Fruit fly (Drosophila melanogaster) whole organism, embryonic: ENCODE results near the gene yps.

Experiments
- Aef1 ChIP-seq: fragments of 200-800 bp; sonication (Bioruptor generic); IDR thresholded peaks from 3 replicates; pipeline ENCODE4 v1.3.6; 2022; ENCODE audit warnings: missing biosample characterization, missing genetic modification characterization
- Asciz ChIP-seq: fragments of 200-800 bp; sonication (Bioruptor generic); optimal IDR thresholded peaks from 2 replicates; lab custom pipeline; 2017; ENCODE audit warnings: missing biosample characterization, mild to moderate bottlenecking, missing genetic modification characterization, missing genetic modification reagents
- B-H2 ChIP-seq: fragments of 200-800 bp; sonication (Bioruptor generic); optimal IDR thresholded peaks from 2 replicates; lab custom pipeline; 2018; ENCODE audit warnings: missing biosample characterization, mild to moderate bottlenecking, missing genetic modification characterization
- BEAF-32 ChIP-seq: fragments of 200-800 bp; sonication (Bioruptor generic); optimal IDR thresholded peaks from 3 replicates; lab custom pipeline; 2017; ENCODE audit warnings: missing biosample characterization, missing genetic modification characterization, mild to moderate bottlenecking, moderate library complexity, missing genetic modification reagents
- Bgb ChIP-seq: fragments of 200-800 bp; sonication (Bioruptor generic); IDR thresholded peaks from 2 replicates; pipeline ENCODE4 v1.3.6; 2022; ENCODE audit warnings: missing biosample characterization, missing genetic modification characterization; ENCODE audit not compliant: partially characterized antibody
- C15 ChIP-seq: fragments of 200-800 bp; sonication (Bioruptor generic); IDR thresholded peaks from 3 replicates; pipeline ENCODE4 v1.3.6; 2022; ENCODE audit warnings: missing biosample characterization, missing genetic modification characterization
- CG10267 ChIP-seq: fragments of 200-800 bp; sonication (Bioruptor generic); optimal IDR thresholded peaks from 2 replicates; lab custom pipeline; 2018; ENCODE audit warnings: missing biosample characterization, mild to moderate bottlenecking, missing genetic modification characterization, moderate library complexity
- CG13287 ChIP-seq: fragments of 200-800 bp; sonication (Bioruptor generic); IDR thresholded peaks from 2 replicates; pipeline ENCODE4 v1.3.6; 2022; ENCODE audit warnings: missing biosample characterization, missing genetic modification characterization; ENCODE audit not compliant: partially characterized antibody
- CG14710 ChIP-seq: fragments of 200-800 bp; sonication (Bioruptor generic); optimal IDR thresholded peaks from 3 replicates; lab custom pipeline; 2019; ENCODE audit warnings: missing biosample characterization, mild to moderate bottlenecking, missing genetic modification characterization, moderate library complexity
- CG15514 ChIP-seq: fragments of 200-800 bp; sonication (Bioruptor generic); optimal IDR thresholded peaks from 3 replicates; lab custom pipeline; 2017; ENCODE audit warnings: missing biosample characterization, missing genetic modification characterization, mild to moderate bottlenecking, moderate library complexity, missing genetic modification reagents
- CG15601 ChIP-seq: fragments of 200-800 bp; sonication (Bioruptor generic); optimal IDR thresholded peaks from 3 replicates; lab custom pipeline; 2019; ENCODE audit warnings: missing biosample characterization, mild to moderate bottlenecking, missing genetic modification characterization, moderate library complexity
- CG16813 ChIP-seq: fragments of 200-800 bp; sonication (Bioruptor generic); IDR thresholded peaks from 3 replicates; pipeline ENCODE4 v1.3.6; 2022; ENCODE audit warnings: missing biosample characterization, missing genetic modification characterization; ENCODE audit not compliant: partially characterized antibody
- CG17612 ChIP-seq: fragments of 200-800 bp; sonication (Bioruptor generic); IDR thresholded peaks from 2 replicates; pipeline ENCODE4 v1.3.6; 2022; ENCODE audit warnings: missing biosample characterization, missing genetic modification characterization
- CG3163 ChIP-seq: fragments of 200-800 bp; sonication (Bioruptor generic); optimal IDR thresholded peaks from 3 replicates; lab custom pipeline; 2016; ENCODE audit warnings: missing biosample characterization, missing genetic modification characterization
- CG6683 ChIP-seq: fragments of 200-800 bp; sonication (Bioruptor generic); optimal IDR thresholded peaks from 2 replicates; lab custom pipeline; 2017; ENCODE audit warnings: missing biosample characterization, mild to moderate bottlenecking, missing genetic modification characterization, missing genetic modification reagents
- CG7745 ChIP-seq: fragments of 200-800 bp; sonication (Bioruptor generic); optimal IDR thresholded peaks from 2 replicates; lab custom pipeline; 2018; ENCODE audit warnings: missing biosample characterization, mild to moderate bottlenecking, missing genetic modification characterization, moderate library complexity
- CG7839 ChIP-seq: fragments of 200-800 bp; sonication (Bioruptor generic); optimal IDR thresholded peaks from 3 replicates; lab custom pipeline; 2018; ENCODE audit warnings: missing biosample characterization, mild to moderate bottlenecking, missing genetic modification characterization, moderate library complexity
- CG7963 ChIP-seq: fragments of 200-800 bp; sonication (Bioruptor generic); IDR thresholded peaks from 3 replicates; pipeline ENCODE4 v1.3.6; 2022; ENCODE audit warnings: missing biosample characterization, missing genetic modification characterization; ENCODE audit not compliant: partially characterized antibody
- CG8765 ChIP-seq: fragments of 200-800 bp; sonication (Bioruptor generic); IDR thresholded peaks from 2 replicates; pipeline ENCODE4 v1.3.6; 2022; ENCODE audit warnings: missing biosample characterization, missing genetic modification characterization
- Dp ChIP-seq: fragments of 200-800 bp; sonication (Bioruptor generic); optimal IDR thresholded peaks from 2 replicates; lab custom pipeline; 2018; ENCODE audit warnings: missing biosample characterization, mild to moderate bottlenecking, missing genetic modification characterization, moderate library complexity
- Ets97D ChIP-seq: fragments of 200-800 bp; sonication (Bioruptor generic); optimal IDR thresholded peaks from 3 replicates; lab custom pipeline; 2016; ENCODE audit warnings: missing biosample characterization, missing genetic modification characterization
- MBD-R2 ChIP-seq: fragments of 200-800 bp; sonication (Bioruptor generic); IDR thresholded peaks from 2 replicates; pipeline ENCODE4 v1.3.6; 2022; ENCODE audit warnings: missing biosample characterization, missing genetic modification characterization
- Max ChIP-seq: fragments of 200-800 bp; sonication (Bioruptor generic); optimal IDR thresholded peaks from 2 replicates; lab custom pipeline; 2016; ENCODE audit warnings: missing biosample characterization, mild to moderate bottlenecking, missing genetic modification characterization
- PHDP ChIP-seq: fragments of 200-800 bp; sonication (Bioruptor generic); optimal IDR thresholded peaks from 3 replicates; lab custom pipeline; 2018; ENCODE audit warnings: missing biosample characterization, mild to moderate bottlenecking, missing genetic modification characterization, moderate library complexity
- Vsx1 ChIP-seq: fragments of 200-800 bp; sonication (Bioruptor generic); optimal IDR thresholded peaks from 2 replicates; lab custom pipeline; 2017; ENCODE audit warnings: missing biosample characterization, mild to moderate bottlenecking, missing genetic modification characterization, missing genetic modification reagents
- YL-1 ChIP-seq: fragments of 200-800 bp; sonication (Bioruptor generic); optimal IDR thresholded peaks from 3 replicates; lab custom pipeline; 2017; ENCODE audit warnings: missing biosample characterization, mild to moderate bottlenecking, missing genetic modification characterization
- amos ChIP-seq: fragments of 200-800 bp; sonication (Bioruptor generic); IDR thresholded peaks from 2 replicates; pipeline ENCODE4 v1.3.6; 2022; ENCODE audit warnings: missing biosample characterization, missing genetic modification characterization; ENCODE audit not compliant: partially characterized antibody
- bbx ChIP-seq: fragments of 200-800 bp; sonication (Bioruptor generic); IDR thresholded peaks from 2 replicates; pipeline ENCODE4 v1.3.6; 2022; ENCODE audit warnings: missing biosample characterization, missing genetic modification characterization; ENCODE audit not compliant: partially characterized antibody
- chinmo ChIP-seq: fragments of 200-800 bp; sonication (Bioruptor generic); IDR thresholded peaks from 4 replicates; pipeline ENCODE4 v1.3.6; 2022; ENCODE audit warnings: missing biosample characterization, missing genetic modification characterization; ENCODE audit not compliant: partially characterized antibody
- crp ChIP-seq, 2 experiments: fragments of 200-800 bp; sonication (Bioruptor generic); optimal IDR thresholded peaks; 2 replicates in 1 of 2; 3 replicates in 1 of 2; lab custom pipeline; 2017; ENCODE audit warnings: missing biosample characterization in 2 of 2, missing genetic modification characterization in 2 of 2, mild to moderate bottlenecking in 1 of 2, moderate library complexity in 1 of 2
- en ChIP-seq: fragments of 200-800 bp; sonication (Bioruptor generic); optimal IDR thresholded peaks from 2 replicates; lab custom pipeline; 2016; ENCODE audit warnings: missing biosample characterization, missing genetic modification characterization
- ftz-f1 ChIP-seq: fragments of 200-800 bp; sonication (Bioruptor generic); optimal IDR thresholded peaks from 2 replicates; lab custom pipeline; 2016; ENCODE audit warnings: missing biosample characterization, missing genetic modification characterization
- gcm2 ChIP-seq: fragments of 200-800 bp; sonication (Bioruptor generic); optimal IDR thresholded peaks from 2 replicates; lab custom pipeline; 2016; ENCODE audit warnings: missing biosample characterization, missing genetic modification characterization
- hbn ChIP-seq: fragments of 200-800 bp; sonication (Bioruptor generic); IDR thresholded peaks from 2 replicates; pipeline ENCODE4 v1.3.6; 2022; ENCODE audit warnings: missing biosample characterization, missing genetic modification characterization; ENCODE audit not compliant: partially characterized antibody
- knrl ChIP-seq: fragments of 200-800 bp; sonication (Bioruptor generic); IDR thresholded peaks from 3 replicates; pipeline ENCODE4 v1.3.6; 2022; ENCODE audit warnings: missing biosample characterization, missing genetic modification characterization; ENCODE audit not compliant: partially characterized antibody
- lmd ChIP-seq: fragments of 200-800 bp; sonication (Bioruptor generic); IDR thresholded peaks from 2 replicates; pipeline ENCODE4 v1.3.6; 2022; ENCODE audit warnings: missing biosample characterization, missing genetic modification characterization
- oc ChIP-seq: fragments of 200-800 bp; sonication (Bioruptor generic); optimal IDR thresholded peaks from 2 replicates; lab custom pipeline; 2018; ENCODE audit warnings: missing biosample characterization, mild to moderate bottlenecking, missing genetic modification characterization, moderate library complexity
- phol ChIP-seq: fragments of 200-800 bp; sonication (Bioruptor generic); optimal IDR thresholded peaks from 3 replicates; lab custom pipeline; 2018; ENCODE audit warnings: missing biosample characterization, mild to moderate bottlenecking, missing genetic modification characterization, moderate library complexity
- pzg ChIP-seq: fragments of 200-800 bp; sonication (Bioruptor generic); optimal IDR thresholded peaks from 3 replicates; lab custom pipeline; 2018; ENCODE audit warnings: missing biosample characterization, mild to moderate bottlenecking, missing genetic modification characterization, moderate library complexity
- sna ChIP-seq: fragments of 200-800 bp; sonication (Bioruptor generic); IDR thresholded peaks from 2 replicates; pipeline ENCODE4 v1.3.6; 2022; ENCODE audit warnings: missing biosample characterization, missing genetic modification characterization; ENCODE audit not compliant: partially characterized antibody
- tll ChIP-seq, 2 experiments: fragments of 200-800 bp in 1 of 2; fragments of >200 bp in 1 of 2; sonication (Bioruptor generic) in 1 of 2; optimal IDR thresholded peaks; 2 replicates each; lab custom pipeline; 2017 to 2019; ENCODE audit warnings: missing biosample characterization in 2 of 2, missing genetic modification characterization in 2 of 2, mild to moderate bottlenecking in 1 of 2, moderate library complexity in 1 of 2
- trem ChIP-seq: fragments of 200-800 bp; optimal IDR thresholded peaks from 3 replicates; lab custom pipeline; 2019; ENCODE audit warnings: missing biosample characterization, mild to moderate bottlenecking, missing genetic modification characterization, moderate library complexity
- vfl ChIP-seq: fragments of 200-800 bp; sonication (Bioruptor generic); optimal IDR thresholded peaks from 2 replicates; lab custom pipeline; 2016; ENCODE audit warnings: missing biosample characterization, missing genetic modification characterization
- vnd ChIP-seq: fragments of 200-800 bp; sonication (Bioruptor generic); IDR thresholded peaks from 3 replicates; pipeline ENCODE4 v1.3.6; 2022; ENCODE audit warnings: missing biosample characterization, missing genetic modification characterization; ENCODE audit not compliant: partially characterized antibody
- wek ChIP-seq: fragments of 200-800 bp; sonication (Bioruptor generic); optimal IDR thresholded peaks from 3 replicates; lab custom pipeline; 2018; ENCODE audit warnings: missing biosample characterization, mild to moderate bottlenecking, missing genetic modification characterization, moderate library complexity
- zen2 ChIP-seq: fragments of 200-800 bp; sonication (Bioruptor generic); IDR thresholded peaks from 3 replicates; pipeline ENCODE4 v1.3.6; 2022; ENCODE audit warnings: missing biosample characterization, missing genetic modification characterization; ENCODE audit not compliant: partially characterized antibody

The yps gene

DNA sequence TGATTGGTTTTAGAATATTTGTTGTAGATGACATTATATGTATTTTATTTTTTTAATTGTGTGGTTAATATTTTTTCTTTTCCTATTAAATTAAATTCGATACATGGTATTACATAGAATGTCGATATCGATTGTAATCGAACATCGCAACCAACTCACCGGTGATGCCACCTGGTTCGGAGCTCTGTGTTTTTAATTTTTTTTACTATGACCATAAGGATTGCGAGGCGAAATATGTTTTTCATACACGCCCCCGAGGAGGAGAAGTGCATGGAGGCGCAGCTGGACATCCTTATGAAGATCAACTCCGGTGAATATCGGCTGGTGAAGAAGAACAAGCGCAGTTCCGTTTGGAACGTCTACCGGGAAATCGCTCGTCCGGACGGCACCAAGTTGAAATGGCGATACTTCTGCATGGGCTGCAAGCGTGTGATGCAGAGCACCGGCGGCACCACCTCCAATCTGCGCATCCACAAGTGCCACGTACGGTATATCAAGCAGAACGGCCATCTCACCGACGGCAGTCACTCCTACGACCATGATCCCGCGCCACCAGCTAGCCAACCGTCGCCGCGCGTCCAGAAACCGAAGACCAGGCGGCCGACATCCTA is 5.0 kb downstream of the yps start, which contains the start of gene CG11560 (continued):
- no peak for TF ChIP-seq C15 (GFP tag; lab: Robert Waterston, UW)
- no peak for TF ChIP-seq gcm2 (GFP tag; lab: Kevin White, UChicago)
- no peak for TF ChIP-seq Vsx1 (GFP tag; lab: Kevin White, UChicago)
- peak; percentile 19 for TF ChIP-seq Ets97D (GFP tag; lab: Kevin White, UChicago)
- TF ChIP-seq CG17612 (GFP tag; lab: Robert Waterston, UW): no peak
- no peak for TF ChIP-seq ftz-f1
- peak; percentile 35 for TF ChIP-seq CG10267 (tag; lab: Kevin White, UChicago)
- peak; percentile 69 for TF ChIP-seq vnd (GFP tag; lab: Robert Waterston, UW)
- TF ChIP-seq CG3163: no peak
- peak; percentile 42; the same call in 2 of the 3 replicates for TF ChIP-seq knrl
- no peak for TF ChIP-seq tll (GFP tag; optimal IDR thresholded peaks at IDR 0.05; lab: Kevin White, UChicago)
- TF ChIP-seq Aef1 (GFP tag; lab: Robert Waterston, UW): no peak
- peak; percentile 76 for TF ChIP-seq BEAF-32 (GFP tag; lab: Kevin White, UChicago)
- peak; percentile 71 for TF ChIP-seq hbn (GFP tag; lab: Robert Waterston, UW)
- TF ChIP-seq en (GFP tag; lab: Kevin White, UChicago): no peak
- no peak for TF ChIP-seq oc (tag; lab: Kevin White, UChicago)
- peak; percentile 31 for TF ChIP-seq trem (tag; lab: Kevin White, UChicago)
- TF ChIP-seq CG8765 (GFP tag; lab: Robert Waterston, UW): no peak
- peak; percentile 79 for TF ChIP-seq MBD-R2
- TF ChIP-seq phol: peak; percentile 43
- peak; percentile 62; the same call in 2 of the 3 replicates for TF ChIP-seq CG16813 (GFP tag; lab: Robert Waterston, UW)
- peak; percentile 68 for TF ChIP-seq Dp (GFP tag; lab: Kevin White, UChicago)
- peak; percentile 55; the same call in 1 of the 2 replicates for TF ChIP-seq sna (GFP tag; lab: Robert Waterston, UW)
- no peak for TF ChIP-seq vfl (GFP tag; lab: Kevin White, UChicago)
- TF ChIP-seq CG15601 (tag; lab: Kevin White, UChicago): no peak
- TF ChIP-seq wek (GFP tag; lab: Kevin White, UChicago): no peak
- TF ChIP-seq chinmo (GFP tag; lab: Robert Waterston, UW): 0 out of 4 replicates have a peak, but pooled peaks have one; percentile 29
- TF ChIP-seq B-H2 (GFP tag; lab: Kevin White, UChicago): no peak
- no peak for TF ChIP-seq lmd (GFP tag; lab: Robert Waterston, UW)
- TF ChIP-seq CG15514 (GFP tag; lab: Kevin White, UChicago): peak; percentile 44
- no peak for TF ChIP-seq crp (GFP tag; optimal IDR thresholded peaks at IDR 0.05; lab: Kevin White, UChicago)
- peak; percentile 48 for TF ChIP-seq YL-1 (GFP tag; lab: Kevin White, UChicago)
- TF ChIP-seq PHDP: no peak
- peak; percentile 56 for TF ChIP-seq pzg
- peak; percentile 28; the same call in 1 of the 3 replicates for TF ChIP-seq zen2 (GFP tag; lab: Robert Waterston, UW)
- TF ChIP-seq Bgb: peak; percentile 67
- peak; percentile 53; the same call in 1 of the 3 replicates for TF ChIP-seq CG7963 (GFP tag; lab: Robert Waterston, UW)
- no peak for TF ChIP-seq CG7745 (tag; lab: Kevin White, UChicago)
- no peak for TF ChIP-seq CG6683 (GFP tag; lab: Kevin White, UChicago)
- no peak for TF ChIP-seq Asciz
- TF ChIP-seq CG7839: no peak
- TF ChIP-seq CG13287 (GFP tag; lab: Robert Waterston, UW): peak; percentile 82
- peak; percentile 19 for TF ChIP-seq CG14710
- TF ChIP-seq Max (GFP tag; lab: Kevin White, UChicago): no peak
- peak; percentile 76 for TF ChIP-seq amos (GFP tag; lab: Robert Waterston, UW)
- peak; percentile 66 for TF ChIP-seq bbx (GFP tag; lab: Robert Waterston, UW)
